Fruit fly (Drosophila melanogaster): ENCODE measurements around the gene Trx2.

The Trx2 gene

dm6 chr2L:9564527-9564926 is 48.4 kb upstream of the Trx2 start (continued):
- TF ChIP-seq pros (GFP tag; optimal IDR thresholded peaks at IDR 0.05): no peak
- no peak for TF ChIP-seq CG1792 (GFP tag; optimal IDR thresholded peaks at IDR 0.05)
- no peak for TF ChIP-seq jing (GFP tag; optimal IDR thresholded peaks at IDR 0.05)
- TF ChIP-seq NC2α (GFP tag; optimal IDR thresholded peaks at IDR 0.05): no peak
- no peak for TF ChIP-seq grn (GFP tag; optimal IDR thresholded peaks at IDR 0.05)
- no peak for TF ChIP-seq CG12299 (tag; optimal IDR thresholded peaks at IDR 0.05)
- no peak for TF ChIP-seq org-1 (GFP tag; optimal IDR thresholded peaks at IDR 0.05)
- no peak for TF ChIP-seq Antp (GFP tag; optimal IDR thresholded peaks at IDR 0.05)
- no peak for TF ChIP-seq salm (tag; optimal IDR thresholded peaks at IDR 0.05)
- no peak for TF ChIP-seq emc (GFP tag; optimal IDR thresholded peaks at IDR 0.05)
- TF ChIP-seq Ssrp (tag; optimal IDR thresholded peaks at IDR 0.05): peak; percentile 51
- TF ChIP-seq crol (GFP tag; IDR thresholded peaks at IDR 0.05): no peak
- TF ChIP-seq CG32772 (GFP tag; IDR thresholded peaks at IDR 0.05): no peak
- TF ChIP-seq corto (GFP tag; optimal IDR thresholded peaks at IDR 0.05): no peak
- TF ChIP-seq CG6689 (GFP tag; IDR thresholded peaks at IDR 0.05): 0 out of 2 replicates have a peak, but pooled peaks have one; percentile 11
- TF ChIP-seq lov (optimal IDR thresholded peaks at IDR 0.05): no peak
- no peak for TF ChIP-seq lov (GFP tag; IDR thresholded peaks at IDR 0.05)
- TF ChIP-seq Mes4 (GFP tag; optimal IDR thresholded peaks at IDR 0.05): no peak
- TF ChIP-seq Rx (GFP tag; IDR thresholded peaks at IDR 0.05): no peak
- no peak for TF ChIP-seq cad (GFP tag; optimal IDR thresholded peaks at IDR 0.05)
- TF ChIP-seq CG11696 (GFP tag; IDR thresholded peaks at IDR 0.05): no peak
- no peak for TF ChIP-seq sqz (GFP tag; optimal IDR thresholded peaks at IDR 0.05)
- TF ChIP-seq Optix (GFP tag; IDR thresholded peaks at IDR 0.05): no peak
- no peak for TF ChIP-seq D19B (GFP tag; optimal IDR thresholded peaks at IDR 0.05)
- no peak for TF ChIP-seq Camta (GFP tag; optimal IDR thresholded peaks at IDR 0.05)
- peak; percentile 54 for TF ChIP-seq CG2712 (tag; optimal IDR thresholded peaks at IDR 0.05)
- TF ChIP-seq scrt (GFP tag; optimal IDR thresholded peaks at IDR 0.05): peak; percentile 23
- TF ChIP-seq pan (optimal IDR thresholded peaks at IDR 0.05): no peak
- TF ChIP-seq pan (GFP tag; optimal IDR thresholded peaks at IDR 0.05 in 1 of 2, IDR thresholded peaks at IDR 0.05 in 1 of 2): peak in 1 of 2 experiments; percentile 63
- TF ChIP-seq wdn (GFP tag; IDR thresholded peaks at IDR 0.05): 0 out of 2 replicates have a peak, but pooled peaks have one; percentile 18
- TF ChIP-seq cato (GFP tag; optimal IDR thresholded peaks at IDR 0.05; ENCODE audit: borderline replicate concordance): no peak
- no peak for TF ChIP-seq Med (GFP tag)
- TF ChIP-seq otp (GFP tag; IDR thresholded peaks at IDR 0.05): no peak
- TF ChIP-seq CG11560 (tag; IDR thresholded peaks at IDR 0.05): peak; percentile 43; the same call in 1 of the 3 replicates
- TF ChIP-seq lab (GFP tag; optimal IDR thresholded peaks at IDR 0.05): peak; percentile 66
- peak; percentile 72 for TF ChIP-seq sens (GFP tag)
- no peak for TF ChIP-seq BtbVII (GFP tag; optimal IDR thresholded peaks at IDR 0.05)
- peak; percentile 31 for TF ChIP-seq CG10147 (GFP tag; optimal IDR thresholded peaks at IDR 0.05)
- TF ChIP-seq luna (GFP tag; optimal IDR thresholded peaks at IDR 0.05): no peak
- no peak for TF ChIP-seq CG30431 (GFP tag; optimal IDR thresholded peaks at IDR 0.05)
- no peak for TF ChIP-seq Dip3 (GFP tag; optimal IDR thresholded peaks at IDR 0.05)
- 0 out of 2 replicates have a peak, but pooled peaks have one; percentile 35 for TF ChIP-seq sisA (GFP tag; IDR thresholded peaks at IDR 0.05)
- no peak for TF ChIP-seq ro (GFP tag; IDR thresholded peaks at IDR 0.05)
- TF ChIP-seq gcm (GFP tag; optimal IDR thresholded peaks at IDR 0.05): peak; percentile 56
- no peak for TF ChIP-seq shn (GFP tag; optimal IDR thresholded peaks at IDR 0.05)
- TF ChIP-seq Sry-δ (GFP tag; optimal IDR thresholded peaks at IDR 0.05): no peak
- peak; percentile 73 for TF ChIP-seq CG11504 (tag; optimal IDR thresholded peaks at IDR 0.05)
- no peak for TF ChIP-seq CG11723 (GFP tag; optimal IDR thresholded peaks at IDR 0.05)
- TF ChIP-seq CG7963 (GFP tag; IDR thresholded peaks at IDR 0.05; ENCODE audit: partially characterized antibody): no peak
- TF ChIP-seq Lpt (GFP tag; optimal IDR thresholded peaks at IDR 0.05): no peak
- TF ChIP-seq zfh2 (GFP tag; optimal IDR thresholded peaks at IDR 0.05): no peak
- no peak for TF ChIP-seq CG17802 (tag; optimal IDR thresholded peaks at IDR 0.05)
- TF ChIP-seq grau (tag; optimal IDR thresholded peaks at IDR 0.05): peak; percentile 85
